Fruit fly (Drosophila melanogaster) ovary, adult (tissue): ENCODE results near the gene Ir76a.

Experiments used
- CG17801 ChIP-seq: fragments of 200-800 bp; optimal IDR thresholded peaks from 2 replicates; lab custom pipeline; 2019; ENCODE audit warnings: missing biosample characterization, mild to moderate bottlenecking, missing genetic modification characterization, moderate library complexity; ENCODE audit not compliant: partially characterized antibody

The Ir76a gene

dm6 chr3L:19805895-19806294, 6.8 kb downstream of the Ir76a start, which contains the start of gene CG34116:
CG34116 (minus strand) TSS chr3L:19806036.
- TF ChIP-seq CG17801 (GFP tag; lab: Kevin White, UChicago): no peak

DNA sequence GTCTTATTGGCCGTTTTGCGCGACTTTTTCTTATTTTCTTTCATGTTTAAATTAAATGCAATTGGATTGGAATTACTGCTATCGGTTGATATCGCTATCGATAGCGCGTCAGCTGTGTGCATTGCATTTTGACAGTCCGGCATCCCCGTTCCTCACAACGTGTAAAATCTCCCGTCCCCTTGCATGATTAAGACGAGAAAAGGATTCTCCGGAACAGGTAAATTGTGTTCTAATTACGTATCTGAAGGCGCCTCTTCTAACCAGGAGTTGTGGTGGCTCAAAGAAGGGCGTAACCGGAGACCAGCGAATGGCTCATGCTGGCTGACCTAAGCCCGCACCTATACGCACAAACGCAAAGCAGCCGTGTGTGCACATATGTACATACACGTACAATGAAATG, 8.0 kb downstream of the Ir76a start, which contains the start of the genes CG14104 and Kap-alpha1:
Gene CG14104 (minus strand): TSS at position 97 of the 400 bp plus-strand sequence.
Gene Kap-alpha1 (plus strand): TSS at position 130 of the 400 bp plus-strand sequence.
- peak; percentile 19 for TF ChIP-seq CG17801 (GFP tag; lab: Kevin White, UChicago)

DNA sequence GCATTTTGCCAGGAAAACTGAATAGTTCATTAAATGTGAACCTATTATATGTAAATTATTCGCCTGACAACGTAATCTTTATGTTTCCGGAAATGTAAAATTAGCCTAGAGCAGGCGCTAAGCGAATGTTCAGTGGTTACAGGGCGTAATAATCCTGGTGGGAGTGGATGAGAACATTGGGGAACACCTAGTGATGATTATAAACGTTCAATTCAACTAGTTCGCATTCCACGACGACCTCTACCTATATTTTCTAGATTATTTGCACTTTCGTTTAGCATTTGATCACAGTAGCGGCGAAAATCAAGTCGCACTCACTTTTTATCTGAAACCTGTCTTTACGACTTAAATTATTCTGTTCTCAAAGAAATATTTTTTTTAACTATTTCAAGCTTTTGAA, 8.4 kb downstream of the Ir76a start:
- no peak for TF ChIP-seq CG17801 (GFP tag; lab: Kevin White, UChicago)

- TF ChIP-seq CG17801 (GFP tag; lab: Kevin White, UChicago): no peak
These were observed 13.4 kb downstream of the Ir76a start for dm6 chr3L:19812491-19812890.

DNA sequence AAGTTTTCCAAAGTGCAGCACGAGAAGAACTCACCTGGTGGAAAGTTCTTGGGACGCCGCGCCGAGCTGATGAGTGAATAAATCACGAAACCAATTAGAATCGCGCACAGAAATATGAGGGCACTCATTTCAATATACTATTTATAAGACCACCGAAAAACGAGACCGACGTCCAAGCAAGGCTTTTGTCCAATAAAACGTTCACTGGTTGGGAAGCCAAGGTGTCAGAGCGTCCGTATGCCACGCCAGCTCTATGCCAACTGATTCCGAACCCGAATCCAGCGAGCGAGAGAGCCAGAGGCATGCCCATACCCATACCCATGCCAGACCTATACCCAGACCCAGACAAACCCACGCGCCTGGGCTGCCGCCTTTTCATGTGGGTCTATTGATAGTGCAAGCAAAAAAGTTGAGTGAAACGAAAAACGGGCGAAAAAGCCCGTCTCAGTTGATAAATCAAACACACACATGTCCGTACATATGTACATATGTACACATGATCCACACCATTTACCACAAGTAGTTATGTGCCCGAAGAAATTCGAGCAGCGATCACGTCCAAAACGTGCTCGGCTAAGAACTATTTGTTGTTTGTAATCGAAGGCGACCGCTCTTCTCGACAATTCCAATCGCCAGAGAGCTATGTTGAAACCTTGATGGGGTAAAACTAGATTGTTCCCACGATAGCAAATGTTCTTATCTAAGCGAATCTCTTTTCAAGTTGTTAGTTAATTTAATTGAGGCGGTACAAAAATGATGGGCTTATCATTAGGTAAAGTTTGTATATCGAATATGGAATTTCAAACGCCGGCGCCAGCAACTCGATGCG, 14.2 kb downstream of the Ir76a start, which contains the start of gene Cyp305a1:
Gene Cyp305a1 (minus strand): TSS at position 265 of the 829 bp plus-strand sequence.
- TF ChIP-seq CG17801 (GFP tag; lab: Kevin White, UChicago): no peak

DNA sequence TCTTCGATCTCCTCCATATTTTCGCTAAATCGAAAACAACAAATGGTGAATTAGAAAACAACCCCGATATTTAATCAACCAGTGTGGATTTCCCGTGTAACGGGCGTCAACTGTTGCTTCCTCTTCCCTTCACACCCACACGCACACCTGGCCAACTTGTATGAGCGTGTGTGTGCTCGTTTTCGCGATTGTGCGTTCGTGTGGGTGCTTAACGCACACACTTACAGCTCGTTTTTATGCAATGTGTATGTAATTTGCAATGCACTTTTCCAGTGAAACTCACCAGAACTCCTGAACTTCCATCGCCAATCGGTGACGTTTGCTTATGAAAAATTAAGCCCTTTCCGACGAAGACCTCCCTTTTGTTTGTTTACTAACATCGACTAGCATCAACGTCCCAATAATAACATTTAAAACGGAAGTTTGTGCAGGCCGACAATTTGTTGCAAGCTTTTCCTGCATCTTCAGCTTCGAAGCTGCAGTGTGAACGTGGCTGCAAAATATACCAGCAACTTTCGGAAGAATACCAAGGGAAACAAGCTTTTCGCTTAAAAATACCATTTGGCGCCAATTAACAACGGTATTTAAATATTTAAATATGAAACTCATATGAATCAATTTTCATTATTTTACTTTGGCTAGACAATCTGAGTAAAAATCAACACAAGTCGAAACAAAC, 16.5 kb downstream of the Ir76a start, which contains the start of gene cyc:
Gene cyc (minus strand): TSS at position 467 of the 679 bp plus-strand sequence.
- peak; percentile 40 for TF ChIP-seq CG17801 (GFP tag; lab: Kevin White, UChicago)

DNA sequence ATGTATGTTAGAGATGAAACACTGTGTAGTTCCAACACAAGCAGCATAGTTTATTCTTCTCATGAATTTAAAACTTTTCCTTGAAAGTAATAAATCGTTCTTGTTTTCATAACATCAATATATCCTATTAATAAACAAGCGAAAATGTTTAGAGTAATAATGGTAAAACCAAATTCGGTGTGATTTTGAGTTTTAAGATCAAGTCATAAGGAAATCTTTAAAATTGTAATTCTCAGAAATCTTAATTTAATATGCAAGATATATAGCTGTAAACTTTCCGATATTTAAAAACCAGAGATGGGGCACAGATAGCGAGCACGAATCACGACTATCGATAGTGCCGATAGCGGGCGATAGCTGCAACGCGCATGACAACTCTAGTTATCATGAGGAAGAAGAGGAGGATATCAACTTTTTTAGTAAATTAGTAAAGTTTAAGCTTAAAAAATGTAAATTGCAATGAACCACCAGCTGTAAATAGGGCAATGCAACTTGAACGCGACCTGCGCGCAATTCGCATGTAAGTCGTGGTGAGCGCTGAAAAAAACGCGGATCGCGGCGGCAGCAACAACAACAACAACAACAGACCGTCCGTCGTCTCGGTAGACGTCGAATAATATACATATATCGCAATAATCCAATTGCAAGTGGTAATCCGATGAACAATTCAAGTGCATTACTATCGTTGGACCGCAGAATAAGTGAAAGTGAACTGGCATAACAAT, 18.9 kb downstream of the Ir76a start, which contains the start of the genes Fibp and Deaf1:
Gene Fibp (minus strand): TSS at position 161 of the 725 bp plus-strand sequence.
Gene Deaf1 (plus strand): TSS at position 368 of the 725 bp plus-strand sequence.
- peak; percentile 66 for TF ChIP-seq CG17801 (GFP tag; lab: Kevin White, UChicago)

DNA sequence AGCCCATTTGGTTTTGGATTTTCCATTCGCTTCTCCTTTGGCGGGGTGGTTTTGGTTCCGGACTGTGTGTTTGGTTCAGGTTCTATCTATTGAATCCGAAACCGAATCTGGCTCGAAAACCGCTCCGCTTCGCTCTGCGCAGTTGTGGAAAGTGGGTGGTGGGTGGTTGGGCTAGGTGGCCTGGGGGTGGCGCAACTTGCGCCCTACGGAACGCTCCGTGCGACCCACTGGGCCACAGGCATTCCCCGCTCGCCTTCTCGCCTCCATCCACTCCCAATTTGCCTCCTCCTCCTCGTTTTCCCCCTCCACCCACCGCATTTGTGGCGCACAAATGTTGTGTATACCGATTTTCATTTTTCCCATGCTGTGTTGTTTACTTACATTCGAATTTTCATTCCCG, 19.6 kb downstream of the Ir76a start:
- TF ChIP-seq CG17801 (GFP tag; lab: Kevin White, UChicago): no peak

- no peak for TF ChIP-seq CG17801 (GFP tag; lab: Kevin White, UChicago)
These were observed 34.1 kb downstream of the Ir76a start for dm6 chr3L:19833227-19833626.

- TF ChIP-seq CG17801 (GFP tag; lab: Kevin White, UChicago): peak; percentile 53
These were observed 35.2 kb downstream of the Ir76a start, which contains the start of the genes trc and CG32221 for dm6 chr3L:19834143-19834794. trc (minus strand) TSS chr3L:19834304. CG32221 (plus strand) TSS chr3L:19834670.

- TF ChIP-seq CG17801 (GFP tag; lab: Kevin White, UChicago): peak; percentile 7
These were observed 37.4 kb downstream of the Ir76a start, which contains the start of gene kto for dm6 chr3L:19836375-19836937. kto (plus strand) TSS chr3L:19836614.

DNA sequence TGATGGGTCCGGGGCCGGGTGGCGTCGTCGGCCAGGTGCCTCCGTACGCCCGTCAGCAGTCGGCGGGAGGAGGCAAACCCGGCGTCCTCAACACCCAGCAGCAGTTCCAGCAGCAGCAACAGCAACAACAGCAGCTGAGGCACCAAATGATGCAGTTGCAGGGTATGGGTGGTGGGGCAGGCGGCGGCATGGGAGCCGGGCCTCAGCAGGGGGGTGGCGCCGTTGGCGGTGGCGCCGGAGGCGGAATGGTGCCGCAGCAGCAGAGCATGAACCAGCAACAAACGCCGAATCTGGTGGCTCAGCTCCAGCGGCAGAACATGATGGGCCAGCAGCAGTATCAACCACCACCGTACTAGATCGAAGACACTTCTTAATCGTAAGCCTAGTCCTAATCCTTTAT, 45.4 kb downstream of the Ir76a start:
- TF ChIP-seq CG17801 (GFP tag; lab: Kevin White, UChicago): no peak

DNA sequence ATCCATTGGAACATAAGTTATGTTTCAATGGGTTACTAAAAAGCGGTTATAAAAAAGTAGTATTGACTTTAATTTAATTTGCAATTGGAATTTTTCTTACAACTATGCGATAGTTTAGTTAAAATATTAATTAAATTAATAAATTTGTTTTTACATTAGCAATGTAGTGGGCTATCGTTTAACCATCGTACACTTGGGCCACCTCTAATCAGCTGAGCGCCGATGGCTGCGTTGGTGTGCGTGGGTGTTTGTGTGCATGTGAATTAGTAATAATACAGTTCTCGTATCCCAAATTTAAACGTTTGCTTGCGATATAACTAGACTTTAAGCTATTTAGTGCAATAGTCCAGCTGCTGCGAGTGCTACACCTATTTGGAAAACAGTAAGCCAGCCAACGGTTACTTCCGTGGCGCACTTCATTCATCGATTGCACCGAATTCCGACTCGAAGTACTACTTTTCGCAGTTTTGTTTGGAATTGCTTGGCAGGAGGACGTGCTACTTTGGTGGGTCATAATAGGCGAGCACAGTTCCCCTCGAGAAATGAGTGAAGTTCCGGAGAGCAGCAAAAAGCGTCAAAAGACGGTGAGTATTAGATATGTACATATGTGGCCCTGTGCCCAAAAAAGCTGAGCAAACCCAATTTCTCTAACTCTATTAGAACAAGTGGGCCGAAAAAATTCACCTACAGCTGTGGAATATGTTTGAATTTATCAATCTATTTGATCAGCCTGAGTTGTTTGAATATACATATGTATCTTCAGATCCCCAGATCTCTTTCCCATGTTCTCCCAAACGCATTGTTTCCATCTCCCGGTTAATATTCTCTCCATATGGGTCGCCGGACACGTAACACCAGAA, 46.2 kb downstream of the Ir76a start, which contains the start of gene Papss:
Gene Papss (plus strand): TSS at position 247 of the 860 bp plus-strand sequence.
- peak; percentile 41 for TF ChIP-seq CG17801 (GFP tag; lab: Kevin White, UChicago)
